Fruit fly (Drosophila melanogaster) whole organism, adult: ENCODE data around the gene Dhc1.
A peak's percentile ranks its signal among the peaks of the same experiment; 100 is the strongest.

ENCODE experiments used
- CG11617 ChIP-seq: fragments of 200-800 bp; sonication (Bioruptor generic); optimal IDR thresholded peaks from 2 replicates; lab custom pipeline; 2017; ENCODE audit warnings: mild to moderate bottlenecking, missing biosample characterization, missing genetic modification reagents, missing genetic modification characterization
- CG12768 ChIP-seq: fragments of 200-800 bp; sonication (Bioruptor generic); optimal IDR thresholded peaks from 2 replicates; lab custom pipeline; 2017; ENCODE audit warnings: missing biosample characterization, missing genetic modification characterization, mild to moderate bottlenecking, moderate library complexity, missing genetic modification reagents
- CG14711 ChIP-seq: fragments of 200-800 bp; sonication (Bioruptor generic); optimal IDR thresholded peaks from 2 replicates; lab custom pipeline; 2018; ENCODE audit warnings: missing biosample characterization, mild to moderate bottlenecking, missing genetic modification characterization, moderate library complexity
- CG1620 ChIP-seq: fragments of 200-800 bp; sonication (Bioruptor generic); optimal IDR thresholded peaks from 2 replicates; lab custom pipeline; 2016; ENCODE audit warnings: missing biosample characterization, missing genetic modification characterization
- CG33017 ChIP-seq: fragments of 200-800 bp; sonication (Bioruptor generic); optimal IDR thresholded peaks from 2 replicates; lab custom pipeline; 2018; ENCODE audit warnings: missing biosample characterization, mild to moderate bottlenecking, missing genetic modification characterization, moderate library complexity
- CG5204 ChIP-seq: fragments of 200-800 bp; sonication (Bioruptor generic); optimal IDR thresholded peaks from 2 replicates; lab custom pipeline; 2016; ENCODE audit warnings: missing biosample characterization, missing genetic modification characterization
- CG7045 ChIP-seq: fragments of 200-800 bp; sonication (Bioruptor generic); optimal IDR thresholded peaks from 2 replicates; lab custom pipeline; 2017; ENCODE audit warnings: missing biosample characterization, mild to moderate bottlenecking, missing genetic modification characterization
- CG7101 ChIP-seq: fragments of 200-800 bp; sonication (Bioruptor generic); optimal IDR thresholded peaks from 2 replicates; lab custom pipeline; 2018; ENCODE audit warnings: missing biosample characterization, mild to moderate bottlenecking, missing genetic modification characterization, moderate library complexity
- Clk ChIP-seq: fragments of 200-800 bp; sonication (Bioruptor generic); optimal IDR thresholded peaks from 2 replicates; lab custom pipeline; 2017; ENCODE audit warnings: missing biosample characterization, missing genetic modification characterization
- Crg-1 ChIP-seq: fragments of 200-800 bp; sonication (Bioruptor generic); optimal IDR thresholded peaks from 2 replicates; lab custom pipeline; 2016; ENCODE audit warnings: missing biosample characterization, missing genetic modification characterization
- Hr96 ChIP-seq: fragments of 200-800 bp; sonication (Bioruptor generic); optimal IDR thresholded peaks from 2 replicates; lab custom pipeline; 2016; ENCODE audit warnings: missing biosample characterization, missing genetic modification characterization
- Mnt ChIP-seq: fragments of 200-800 bp; sonication (Bioruptor generic); optimal IDR thresholded peaks from 2 replicates; lab custom pipeline; 2016; ENCODE audit warnings: missing biosample characterization, mild to moderate bottlenecking, missing genetic modification characterization
- bab1 ChIP-seq: fragments of 200-800 bp; sonication (Bioruptor generic); optimal IDR thresholded peaks from 3 replicates; lab custom pipeline; 2019; ENCODE audit warnings: missing biosample characterization, mild to moderate bottlenecking, missing genetic modification characterization, moderate library complexity
- cic ChIP-seq: fragments of 200-800 bp; sonication (Bioruptor generic); optimal IDR thresholded peaks from 2 replicates; lab custom pipeline; 2017; ENCODE audit warnings: missing biosample characterization, mild to moderate bottlenecking, missing genetic modification characterization, moderate library complexity
- cnc ChIP-seq, 2 experiments: fragments of >200 bp; optimal IDR thresholded peaks; 2 replicates each; lab custom pipeline; 2017
- kay ChIP-seq: fragments of 200-800 bp; sonication (Bioruptor generic); peaks from one replicate; lab custom pipeline; 2016; ENCODE audit warnings: missing biosample characterization, missing genetic modification characterization, borderline replicate concordance
- ovo ChIP-seq: fragments of 200-800 bp; sonication (Bioruptor generic); optimal IDR thresholded peaks from 2 replicates; lab custom pipeline; 2016; ENCODE audit warnings: missing biosample characterization, missing genetic modification characterization
- pad ChIP-seq: fragments of 200-800 bp; sonication (Bioruptor generic); optimal IDR thresholded peaks from 3 replicates; lab custom pipeline; 2017; ENCODE audit warnings: missing biosample characterization, missing genetic modification characterization, mild to moderate bottlenecking, moderate library complexity, missing genetic modification reagents
- tj ChIP-seq: fragments of 200-800 bp; sonication (Bioruptor generic); optimal IDR thresholded peaks from 3 replicates; lab custom pipeline; 2017; ENCODE audit warnings: missing biosample characterization, mild to moderate bottlenecking, missing genetic modification characterization, moderate library complexity
- toe ChIP-seq: fragments of 200-800 bp; sonication (Bioruptor generic); optimal IDR thresholded peaks from 2 replicates; lab custom pipeline; 2016; ENCODE audit warnings: missing biosample characterization, missing genetic modification characterization

Gene Dhc1

dm6 chr3R:9604445-9605020 lies 69.9 kb downstream of the Dhc1 start:
- no peak for TF ChIP-seq CG14711 (tag; lab: Kevin White, UChicago)
- no peak for TF ChIP-seq cic (GFP tag; lab: Kevin White, UChicago)
- TF ChIP-seq CG33017 (tag; lab: Kevin White, UChicago): no peak
- no peak for TF ChIP-seq CG5204 (GFP tag; lab: Kevin White, UChicago)
- TF ChIP-seq Mnt (GFP tag; lab: Kevin White, UChicago): no peak
- no peak for TF ChIP-seq tj (GFP tag; lab: Kevin White, UChicago)
- no peak for TF ChIP-seq CG7101 (tag; lab: Kevin White, UChicago)
- no peak for TF ChIP-seq CG1620 (GFP tag; lab: Kevin White, UChicago)
- TF ChIP-seq cnc (optimal IDR thresholded peaks at IDR 0.05; lab: Kevin White, UChicago): no peak
- no peak for TF ChIP-seq kay (GFP tag; lab: Kevin White, UChicago)
- no peak for TF ChIP-seq Hr96
- TF ChIP-seq CG12768 (GFP tag; lab: Kevin White, UChicago): no peak
- TF ChIP-seq CG7045: no peak
- no peak for TF ChIP-seq toe
- TF ChIP-seq ovo (GFP tag; lab: Kevin White, UChicago): no peak
- no peak for TF ChIP-seq pad (GFP tag; lab: Kevin White, UChicago)
- TF ChIP-seq CG11617 (GFP tag; lab: Kevin White, UChicago): no peak
- TF ChIP-seq bab1 (GFP tag; lab: Kevin White, UChicago): no peak
- TF ChIP-seq Crg-1 (GFP tag; lab: Kevin White, UChicago): no peak
- TF ChIP-seq Clk (GFP tag; lab: Kevin White, UChicago): no peak

- TF ChIP-seq ovo (GFP tag; lab: Kevin White, UChicago) (no peak), toe (no peak), Hr96 (no peak), pad (GFP tag; lab: Kevin White, UChicago) (no peak), Crg-1 (GFP tag; lab: Kevin White, UChicago) (no peak), CG7101 (tag; lab: Kevin White, UChicago) (no peak), CG5204 (GFP tag; lab: Kevin White, UChicago) (no peak), CG14711 (tag; lab: Kevin White, UChicago) (no peak), CG12768 (GFP tag; lab: Kevin White, UChicago) (no peak), CG1620 (GFP tag; lab: Kevin White, UChicago) (no peak), cic (GFP tag; lab: Kevin White, UChicago) (no peak)
Observed at dm6 chr3R:9603022-9603942, 71.2 kb downstream of the Dhc1 start.

- TF ChIP-seq Mnt (GFP tag; lab: Kevin White, UChicago) (no peak), CG7101 (tag; lab: Kevin White, UChicago) (no peak), kay (GFP tag; lab: Kevin White, UChicago) (peak; percentile 12), CG12768 (GFP tag; lab: Kevin White, UChicago) (peak; percentile 10), Hr96 (no peak), ovo (GFP tag; lab: Kevin White, UChicago) (peak; percentile 15), CG11617 (GFP tag; lab: Kevin White, UChicago) (no peak), CG33017 (tag; lab: Kevin White, UChicago) (no peak), toe (no peak), CG5204 (GFP tag; lab: Kevin White, UChicago) (no peak), pad (GFP tag; lab: Kevin White, UChicago) (no peak), CG1620 (GFP tag; lab: Kevin White, UChicago) (no peak), tj (GFP tag; lab: Kevin White, UChicago) (peak; percentile 33), cic (GFP tag; lab: Kevin White, UChicago) (peak; percentile 36), CG14711 (tag; lab: Kevin White, UChicago) (no peak), Crg-1 (GFP tag; lab: Kevin White, UChicago) (no peak), CG7045 (no peak), Clk (GFP tag; lab: Kevin White, UChicago) (no peak), bab1 (GFP tag; lab: Kevin White, UChicago) (no peak), cnc (optimal IDR thresholded peaks at IDR 0.05; lab: Kevin White, UChicago) (no peak)
Observed at dm6 chr3R:9601949-9602348, 72.5 kb downstream of the Dhc1 start.
